Fruit fly (Drosophila melanogaster): ENCODE data around the gene CG46426.

Gene CG46426

dm6 chr2L:11806701-11807674 is 35.6 kb upstream of the CG46426 start (continued):
- TF ChIP-seq Hsf (GFP tag; optimal IDR thresholded peaks at IDR 0.05) (no peak), CG17359 (tag; optimal IDR thresholded peaks at IDR 0.05) (no peak), NK7.1 (GFP tag; optimal IDR thresholded peaks at IDR 0.05) (no peak), Elba2 (GFP tag; optimal IDR thresholded peaks at IDR 0.05) (peak; percentile 76), CG34224 (GFP tag; IDR thresholded peaks at IDR 0.05; ENCODE audit: partially characterized antibody) (peak; percentile 45; the same call in 2 of the 3 replicates), CG30020 (tag; optimal IDR thresholded peaks at IDR 0.05) (no peak), trem (tag; optimal IDR thresholded peaks at IDR 0.05) (no peak), Hand (GFP tag; optimal IDR thresholded peaks at IDR 0.05) (no peak), CG7372 (GFP tag; IDR thresholded peaks at IDR 0.05) (no peak), Meics (GFP tag; optimal IDR thresholded peaks at IDR 0.05) (no peak), CG4424 (GFP tag; optimal IDR thresholded peaks at IDR 0.05) (no peak), MTF-1 (GFP tag; optimal IDR thresholded peaks at IDR 0.05; ENCODE audit: borderline replicate concordance) (no peak), CG9797 (GFP tag; optimal IDR thresholded peaks at IDR 0.05) (no peak), MESR4 (GFP tag; optimal IDR thresholded peaks at IDR 0.05) (no peak), esg (GFP tag; conservative IDR thresholded peaks at IDR 0.05) (no peak), CG13775 (GFP tag; optimal IDR thresholded peaks at IDR 0.05) (no peak), peb (GFP tag; IDR thresholded peaks at IDR 0.05) (no peak), shn (GFP tag; optimal IDR thresholded peaks at IDR 0.05) (no peak), Dp (GFP tag; optimal IDR thresholded peaks at IDR 0.05) (no peak), tio (GFP tag; optimal IDR thresholded peaks at IDR 0.05) (no peak), CG4360 (GFP tag; IDR thresholded peaks at IDR 0.05) (no peak), CG8359 (GFP tag; optimal IDR thresholded peaks at IDR 0.05; ENCODE audit: borderline replicate concordance) (no peak), CG4404 (GFP tag; IDR thresholded peaks at IDR 0.05) (no peak), pum (GFP tag; optimal IDR thresholded peaks at IDR 0.05) (no peak), CG14014 (GFP tag; IDR thresholded peaks at IDR 0.05) (no peak), CG15479 (GFP tag; optimal IDR thresholded peaks at IDR 0.05) (peak; percentile 17), ATbp (GFP tag; optimal IDR thresholded peaks at IDR 0.05) (no peak), B-H1 (GFP tag; IDR thresholded peaks at IDR 0.05) (no peak), Nf-YC (tag; optimal IDR thresholded peaks at IDR 0.05) (peak; percentile 87), mirr (GFP tag; optimal IDR thresholded peaks at IDR 0.05) (peak; percentile 78), ttk (GFP tag; IDR thresholded peaks at IDR 0.05) (no peak), CG32532 (GFP tag; IDR thresholded peaks at IDR 0.05) (peak; percentile 17; the same call in 1 of the 2 replicates), cato (GFP tag; optimal IDR thresholded peaks at IDR 0.05; ENCODE audit: borderline replicate concordance) (no peak), ro (GFP tag; IDR thresholded peaks at IDR 0.05) (no peak), CG1602 (GFP tag; optimal IDR thresholded peaks at IDR 0.05) (no peak), CG8765 (GFP tag; IDR thresholded peaks at IDR 0.05) (no peak), mam (GFP tag; optimal IDR thresholded peaks at IDR 0.05) (no peak), bsh (GFP tag; optimal IDR thresholded peaks at IDR 0.05) (peak in 1 of 2 experiments; percentile 82), CG31224 (GFP tag; IDR thresholded peaks at IDR 0.05) (no peak), hbn (GFP tag; IDR thresholded peaks at IDR 0.05; ENCODE audit: partially characterized antibody) (peak; percentile 45; the same call in 1 of the 2 replicates), zfh2 (GFP tag; optimal IDR thresholded peaks at IDR 0.05) (no peak), br (optimal IDR thresholded peaks at IDR 0.05) (no peak), Gsc (GFP tag; IDR thresholded peaks at IDR 0.05) (no peak), amos (GFP tag; IDR thresholded peaks at IDR 0.05; ENCODE audit: partially characterized antibody) (peak; percentile 10; the same call in 1 of the 2 replicates), CG14441 (GFP tag; IDR thresholded peaks at IDR 0.05) (0 out of 2 replicates have a peak, but pooled peaks have one; percentile 22), Hmr (GFP tag; optimal IDR thresholded peaks at IDR 0.05) (no peak), Neu2 (GFP tag; optimal IDR thresholded peaks at IDR 0.05; ENCODE audit: borderline replicate concordance) (no peak), Awh (GFP tag; IDR thresholded peaks at IDR 0.05) (0 out of 2 replicates have a peak, but pooled peaks have one; percentile 15)
